Worm (Caenorhabditis elegans) whole organism, early embryonic: ENCODE data around the gene nlp-25.

Source experiments
- B0310.2 ChIP-seq: sonication (generic microtip); optimal IDR thresholded peaks from 2 replicates; lab custom pipeline; 2016; ENCODE audit warnings: mild to moderate bottlenecking, missing genetic modification characterization, missing compliant biosample characterization
- F13C5.2 ChIP-seq: sonication (generic microtip); optimal IDR thresholded peaks from 2 replicates; lab custom pipeline; 2017; ENCODE audit warnings: mild to moderate bottlenecking, missing genetic modification characterization, inconsistent platforms, missing compliant biosample characterization
- aly-1 ChIP-seq: sonication (generic microtip); optimal IDR thresholded peaks from 2 replicates; lab custom pipeline; 2016; ENCODE audit warnings: missing genetic modification characterization, missing compliant biosample characterization
- ama-1 ChIP-seq: fragments of 150-350 bp; optimal IDR thresholded peaks from 2 replicates; lab custom pipeline; 2014
- ceh-13 ChIP-seq: fragments of 200-800 bp; sonication (Bioruptor generic); optimal IDR thresholded peaks from 2 replicates; lab custom pipeline; 2018; ENCODE audit warnings: mild to moderate bottlenecking, missing genetic modification characterization, missing compliant biosample characterization
- ceh-36 ChIP-seq: sonication (generic microtip); optimal IDR thresholded peaks from 2 replicates; lab custom pipeline; 2016; ENCODE audit warnings: missing genetic modification characterization, inconsistent platforms, missing compliant biosample characterization
- ets-7 ChIP-seq: sonication (generic microtip); optimal IDR thresholded peaks from 2 replicates; lab custom pipeline; 2016; ENCODE audit warnings: missing genotype, missing genetic modification characterization, missing compliant biosample characterization
- flt-1 ChIP-seq: fragments of 200-800 bp; sonication (Bioruptor generic); IDR thresholded peaks from 2 replicates; pipeline ENCODE4 v1.3.6; 2022; ENCODE audit warnings: missing genetic modification characterization, missing compliant biosample characterization
- hmbx-1 ChIP-seq: sonication (generic microtip); optimal IDR thresholded peaks from 2 replicates; lab custom pipeline; 2016; ENCODE audit warnings: mild to moderate bottlenecking, missing genetic modification characterization, missing compliant biosample characterization
- hmg-4 ChIP-seq: fragments of 200-800 bp; sonication (Bioruptor generic); optimal IDR thresholded peaks from 2 replicates; lab custom pipeline; 2018; ENCODE audit warnings: mild to moderate bottlenecking, missing genetic modification characterization, missing compliant biosample characterization
- hnd-1 ChIP-seq: sonication (generic microtip); optimal IDR thresholded peaks from 2 replicates; lab custom pipeline; 2016; ENCODE audit warnings: missing genetic modification characterization, missing compliant biosample characterization
- pes-1 ChIP-seq: fragments of 200-800 bp; sonication (Bioruptor generic); IDR thresholded peaks from 2 replicates; pipeline ENCODE4 v1.3.6; 2022; ENCODE audit warnings: missing genetic modification reagents, missing genetic modification characterization, missing compliant biosample characterization
- scrt-1 ChIP-seq: fragments of 200-800 bp; sonication (Bioruptor generic); IDR thresholded peaks from 2 replicates; pipeline ENCODE4 v1.3.6; 2022; ENCODE audit warnings: missing genetic modification characterization, missing compliant biosample characterization
- sea-1 ChIP-seq: fragments of 200-800 bp; sonication (Bioruptor generic); conservative IDR thresholded peaks from 2 replicates; pipeline ENCODE4 v1.3.6; 2022; ENCODE audit warnings: missing genetic modification characterization, missing compliant biosample characterization
- tbx-11 ChIP-seq: fragments of 200-800 bp; sonication (Bioruptor generic); IDR thresholded peaks from 2 replicates; pipeline ENCODE4 v1.3.6; 2022; ENCODE audit warnings: missing genetic modification characterization, missing compliant biosample characterization
- tbx-37 ChIP-seq: fragments of 200-800 bp; sonication (Bioruptor generic); conservative IDR thresholded peaks from 2 replicates; pipeline ENCODE4 v1.3.6; 2022; ENCODE audit warnings: missing genetic modification reagents, missing genetic modification characterization, missing compliant biosample characterization
- tra-4 ChIP-seq: sonication (generic microtip); optimal IDR thresholded peaks from 2 replicates; lab custom pipeline; 2017; ENCODE audit warnings: missing genetic modification characterization, missing compliant biosample characterization

Gene nlp-25

DNA sequence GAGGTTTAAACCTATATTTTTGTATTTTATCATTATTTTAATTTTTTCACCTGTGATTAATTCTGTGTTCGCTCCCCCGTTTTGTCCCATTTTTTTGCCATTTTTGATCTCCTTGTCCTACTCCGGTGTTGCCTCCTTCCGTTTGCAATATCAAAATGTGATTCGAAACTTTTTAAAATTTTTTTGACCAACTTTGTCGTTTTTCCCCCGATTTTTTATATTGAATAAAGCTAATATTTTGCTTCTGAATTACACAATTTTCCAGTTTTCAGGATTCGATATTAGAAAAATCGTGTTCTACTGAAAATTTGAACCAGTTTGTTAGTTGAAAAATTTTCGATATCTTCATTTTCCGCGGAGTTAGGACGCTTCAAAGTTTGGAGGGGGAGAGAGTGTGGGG is at the start of gene nlp-25:
TSS of gene nlp-25 (plus strand) at position 301 of the 400 bp plus-strand sequence.
- TF ChIP-seq ama-1 (lab: Kevin White, UChicago) (no peak), B0310.2 (tag; lab: Kevin White, UChicago) (no peak), F13C5.2 (no peak), tra-4 (no peak), scrt-1 (GFP tag; lab: Robert Waterston, UW) (no peak), sea-1 (GFP tag; lab: Robert Waterston, UW) (no peak), hnd-1 (tag; lab: Kevin White, UChicago) (no peak), pes-1 (no peak), tbx-37 (GFP tag; lab: Robert Waterston, UW) (no peak), tbx-11 (GFP tag; lab: Robert Waterston, UW) (no peak), aly-1 (tag; lab: Kevin White, UChicago) (no peak), hmg-4 (GFP tag; lab: Kevin White, UChicago) (no peak), flt-1 (GFP tag; lab: Robert Waterston, UW) (no peak), ceh-13 (no peak), ets-7 (tag; lab: Kevin White, UChicago) (no peak), hmbx-1 (tag; lab: Kevin White, UChicago) (no peak)

DNA sequence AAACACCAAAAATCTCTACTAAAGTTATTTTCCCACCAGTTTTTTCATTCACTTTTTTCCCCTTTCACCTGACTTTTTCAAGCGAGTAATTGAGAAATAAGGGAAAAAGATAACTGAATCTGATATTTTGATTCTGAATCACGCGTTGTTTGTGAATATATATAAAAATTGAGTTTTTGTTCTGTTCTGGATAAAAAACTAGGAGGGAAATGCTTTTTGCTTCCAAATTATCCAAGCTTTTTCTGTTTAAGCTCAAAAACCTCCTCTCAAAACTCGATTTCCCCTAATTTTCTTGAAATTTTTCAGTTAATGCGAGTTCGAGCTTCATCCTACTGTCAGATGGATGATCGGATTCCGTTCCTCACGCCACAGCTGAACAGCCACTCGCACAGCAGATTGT is 40.9 kb upstream of the nlp-25 start, which contains the start of gene kcnl-1:
TSS of gene kcnl-1 (plus strand) at position 301 of the 400 bp plus-strand sequence.
- no peak for TF ChIP-seq ceh-13
- no peak for TF ChIP-seq F13C5.2
- no peak for TF ChIP-seq ama-1 (lab: Kevin White, UChicago)
- TF ChIP-seq scrt-1 (GFP tag; lab: Robert Waterston, UW): no peak
- TF ChIP-seq hnd-1 (tag; lab: Kevin White, UChicago): no peak
- no peak for TF ChIP-seq sea-1 (GFP tag; lab: Robert Waterston, UW)
- TF ChIP-seq pes-1: no peak
- no peak for TF ChIP-seq aly-1 (tag; lab: Kevin White, UChicago)
- TF ChIP-seq hmg-4 (GFP tag; lab: Kevin White, UChicago): no peak
- no peak for TF ChIP-seq tra-4
- no peak for TF ChIP-seq hmbx-1 (tag; lab: Kevin White, UChicago)
- no peak for TF ChIP-seq tbx-37 (GFP tag; lab: Robert Waterston, UW)
- TF ChIP-seq flt-1 (GFP tag; lab: Robert Waterston, UW): no peak
- TF ChIP-seq ceh-36 (tag; lab: Kevin White, UChicago): no peak
- TF ChIP-seq tbx-11 (GFP tag; lab: Robert Waterston, UW): no peak
- no peak for TF ChIP-seq B0310.2 (tag; lab: Kevin White, UChicago)
- TF ChIP-seq ets-7 (tag; lab: Kevin White, UChicago): no peak

DNA sequence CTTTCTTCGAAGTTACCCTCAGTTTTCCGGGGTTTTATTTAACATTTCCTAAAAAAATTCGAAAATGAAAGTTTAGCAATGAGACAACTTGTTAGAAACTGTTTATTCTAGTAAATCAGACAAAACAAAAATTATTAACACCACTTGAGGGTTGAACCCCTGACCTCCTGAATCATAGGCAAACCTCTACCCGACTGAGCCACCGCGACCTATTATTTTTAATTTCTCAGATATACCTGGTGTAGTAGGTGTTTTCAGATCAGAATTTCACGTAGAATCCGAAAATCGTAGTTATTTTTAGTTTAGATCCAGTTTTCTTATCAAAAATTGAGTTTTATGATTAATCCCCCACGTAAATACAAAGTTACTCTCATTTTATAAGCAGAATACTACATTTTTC is 35.9 kb upstream of the nlp-25 start:
- TF ChIP-seq B0310.2 (tag; lab: Kevin White, UChicago) (no peak), ama-1 (lab: Kevin White, UChicago) (no peak), tra-4 (no peak), tbx-37 (GFP tag; lab: Robert Waterston, UW) (no peak), ets-7 (tag; lab: Kevin White, UChicago) (no peak)

DNA sequence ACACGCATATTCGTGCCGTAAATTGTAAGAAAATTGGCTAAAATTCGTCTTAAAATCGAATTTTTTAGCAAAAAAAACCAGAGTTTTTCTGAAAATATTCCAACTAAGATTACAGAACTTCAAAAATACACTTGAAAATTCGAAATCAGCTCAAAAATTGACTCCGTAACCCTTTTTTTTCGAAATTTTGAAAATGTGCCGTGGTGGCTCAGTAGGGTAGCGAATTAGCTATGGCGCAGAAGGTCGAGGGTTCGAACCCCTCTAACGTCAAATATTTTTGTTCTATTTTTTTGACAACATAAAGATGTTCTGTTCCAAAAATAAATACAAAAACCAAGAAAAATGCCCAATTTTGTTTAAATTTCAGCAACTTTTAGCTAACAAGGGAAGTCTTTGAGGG is 26.5 kb upstream of the nlp-25 start:
- no peak for TF ChIP-seq hmg-4 (GFP tag; lab: Kevin White, UChicago)
- TF ChIP-seq hmbx-1 (tag; lab: Kevin White, UChicago): no peak
- no peak for TF ChIP-seq B0310.2 (tag; lab: Kevin White, UChicago)
- no peak for TF ChIP-seq tra-4
- TF ChIP-seq ceh-13: no peak
- TF ChIP-seq ets-7 (tag; lab: Kevin White, UChicago): no peak
- no peak for TF ChIP-seq flt-1 (GFP tag; lab: Robert Waterston, UW)

DNA sequence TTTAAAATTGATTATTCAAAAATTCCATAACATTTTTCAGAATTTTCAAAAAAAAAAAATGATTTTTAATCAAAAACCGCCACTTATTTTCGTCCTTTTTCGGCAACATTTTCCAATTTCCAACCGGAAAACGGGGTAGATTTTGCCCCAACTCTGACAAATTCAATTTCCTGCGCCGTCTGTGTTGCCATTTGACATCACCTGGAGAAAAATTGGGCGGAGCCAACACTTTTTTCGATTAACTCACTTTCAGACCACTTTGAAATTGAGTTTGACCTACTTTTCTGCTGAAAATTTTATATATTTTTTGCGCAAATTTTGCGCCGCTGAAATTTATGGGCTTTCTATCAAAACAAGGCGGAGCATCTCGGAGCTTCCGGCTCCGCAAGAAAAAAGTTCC is 23.7 kb upstream of the nlp-25 start:
- TF ChIP-seq ets-7 (tag; lab: Kevin White, UChicago): no peak
- TF ChIP-seq F13C5.2: no peak
- no peak for TF ChIP-seq scrt-1 (GFP tag; lab: Robert Waterston, UW)
- no peak for TF ChIP-seq flt-1 (GFP tag; lab: Robert Waterston, UW)
- TF ChIP-seq ceh-13: no peak
- no peak for TF ChIP-seq hmbx-1 (tag; lab: Kevin White, UChicago)
- TF ChIP-seq aly-1 (tag; lab: Kevin White, UChicago): no peak
- no peak for TF ChIP-seq hnd-1 (tag; lab: Kevin White, UChicago)
- no peak for TF ChIP-seq tbx-11 (GFP tag; lab: Robert Waterston, UW)
- TF ChIP-seq ama-1 (lab: Kevin White, UChicago): no peak
- no peak for TF ChIP-seq ceh-36 (tag; lab: Kevin White, UChicago)
- TF ChIP-seq B0310.2 (tag; lab: Kevin White, UChicago): no peak
- TF ChIP-seq tbx-37 (GFP tag; lab: Robert Waterston, UW): no peak
- TF ChIP-seq tra-4: no peak
- TF ChIP-seq sea-1 (GFP tag; lab: Robert Waterston, UW): no peak

DNA sequence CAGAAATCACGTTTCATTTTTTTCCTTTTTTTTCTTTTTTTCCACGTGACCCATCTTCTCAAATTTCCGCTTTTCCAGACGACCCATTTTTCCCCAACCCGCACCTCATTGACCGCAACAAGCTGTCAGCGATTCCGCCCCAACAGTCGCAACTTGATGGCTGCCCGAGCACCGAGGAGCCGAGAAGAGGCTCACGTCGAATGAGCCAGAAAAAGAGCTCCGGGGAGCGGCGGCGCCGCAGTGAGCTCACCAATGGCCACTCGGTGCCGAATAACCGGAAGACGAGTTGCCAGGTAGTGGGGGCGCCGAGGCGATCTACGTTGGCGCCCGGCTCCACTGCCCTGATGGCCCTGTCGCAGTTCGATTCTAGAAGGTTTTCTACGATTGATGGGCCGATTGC is 15.2 kb upstream of the nlp-25 start:
- TF ChIP-seq flt-1 (GFP tag; lab: Robert Waterston, UW) (no peak), hmg-4 (GFP tag; lab: Kevin White, UChicago) (no peak), ceh-13 (no peak), pes-1 (no peak), ets-7 (tag; lab: Kevin White, UChicago) (no peak), scrt-1 (GFP tag; lab: Robert Waterston, UW) (no peak), aly-1 (tag; lab: Kevin White, UChicago) (no peak), tbx-11 (GFP tag; lab: Robert Waterston, UW) (no peak), hnd-1 (tag; lab: Kevin White, UChicago) (no peak)

DNA sequence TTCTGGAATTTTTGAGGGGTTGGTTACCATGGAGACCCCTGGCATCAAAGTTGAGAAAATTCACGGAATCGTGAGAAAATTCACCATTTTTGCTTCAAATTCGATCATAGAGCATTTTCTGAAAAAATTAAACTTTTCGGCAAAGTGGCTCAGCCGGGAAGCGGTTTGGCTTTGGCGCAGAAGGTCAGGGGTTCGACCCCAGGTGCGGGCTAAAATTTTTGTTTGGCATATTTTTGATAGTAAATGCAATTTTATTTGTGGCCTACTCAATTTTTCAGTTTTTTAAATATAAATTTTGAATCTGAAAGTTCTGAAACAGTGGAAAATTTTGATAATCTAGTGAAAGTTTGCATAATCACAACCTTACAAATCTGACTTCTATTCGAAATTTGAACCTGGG is 6.9 kb upstream of the nlp-25 start:
- TF ChIP-seq scrt-1 (GFP tag; lab: Robert Waterston, UW) (no peak), tbx-11 (GFP tag; lab: Robert Waterston, UW) (no peak), flt-1 (GFP tag; lab: Robert Waterston, UW) (no peak), ama-1 (lab: Kevin White, UChicago) (no peak), ceh-13 (no peak), ets-7 (tag; lab: Kevin White, UChicago) (no peak), aly-1 (tag; lab: Kevin White, UChicago) (no peak), hmbx-1 (tag; lab: Kevin White, UChicago) (no peak)
